Worm (Caenorhabditis elegans) whole organism, young adult: ENCODE results near the gene cdh-1.

ENCODE experiments used
- F33H1.4 ChIP-seq: fragments of 200-800 bp; sonication (Bioruptor generic); IDR thresholded peaks from 2 replicates; pipeline ENCODE4 v1.3.6; 2022; ENCODE audit warnings: missing genetic modification reagents, missing genetic modification characterization, missing compliant biosample characterization
- F52B5.7 ChIP-seq: sonication (generic microtip); optimal IDR thresholded peaks from 2 replicates; lab custom pipeline; 2016; ENCODE audit warnings: mild to moderate bottlenecking, missing genetic modification characterization, missing compliant biosample characterization
- F55B11.4 ChIP-seq: sonication (generic microtip); optimal IDR thresholded peaks from 2 replicates; lab custom pipeline; 2016; ENCODE audit warnings: missing compliant biosample characterization, missing genetic modification characterization, borderline replicate concordance; ENCODE audit not compliant: insufficient read depth
- Y53F4B.3 ChIP-seq: fragments of 200-800 bp; sonication (Bioruptor generic); IDR thresholded peaks from 2 replicates; pipeline ENCODE4 v1.3.6; 2022; ENCODE audit warnings: missing genetic modification reagents, missing genetic modification characterization, missing compliant biosample characterization
- Y56A3A.18 ChIP-seq: fragments of 200-800 bp; sonication (Bioruptor generic); IDR thresholded peaks from 2 replicates; pipeline ENCODE4 v1.3.6; 2022; ENCODE audit warnings: missing genetic modification reagents, missing genetic modification characterization, missing compliant biosample characterization
- Y95B8A.8 ChIP-seq: fragments of 200-800 bp; sonication (Bioruptor generic); IDR thresholded peaks from 2 replicates; pipeline ENCODE4 v1.3.6; 2022; ENCODE audit warnings: missing genetic modification reagents, missing genetic modification characterization, missing compliant biosample characterization
- ZK185.1 ChIP-seq: sonication (generic microtip); optimal IDR thresholded peaks from 2 replicates; lab custom pipeline; 2016; ENCODE audit warnings: mild to moderate bottlenecking, missing genetic modification characterization, missing compliant biosample characterization; ENCODE audit not compliant: poor library complexity, severe bottlenecking
- attf-3 ChIP-seq: fragments of 200-800 bp; sonication (Bioruptor generic); conservative IDR thresholded peaks from 2 replicates; pipeline ENCODE4 v1.3.6; 2022; ENCODE audit warnings: missing genetic modification reagents, missing genetic modification characterization, missing compliant biosample characterization
- attf-5 ChIP-seq: fragments of 200-800 bp; sonication (Bioruptor generic); optimal IDR thresholded peaks from 2 replicates; lab custom pipeline; 2018; ENCODE audit warnings: mild to moderate bottlenecking, missing genetic modification characterization, missing compliant biosample characterization
- attf-6 ChIP-seq: fragments of 200-800 bp; sonication (Bioruptor generic); IDR thresholded peaks from 2 replicates; pipeline ENCODE4 v1.3.6; 2022; ENCODE audit warnings: missing genetic modification reagents, missing genetic modification characterization, missing compliant biosample characterization
- bed-2 ChIP-seq: fragments of 200-800 bp; sonication (Bioruptor generic); IDR thresholded peaks from 2 replicates; pipeline ENCODE4 v1.3.6; 2022; ENCODE audit warnings: missing genetic modification reagents, missing genetic modification characterization, missing compliant biosample characterization
- cebp-1 ChIP-seq, 2 experiments: fragments of 200-800 bp in 1 of 2; sonication (Bioruptor generic) in 1 of 2; sonication (generic microtip) in 1 of 2; IDR thresholded peaks in 1 of 2; optimal IDR thresholded peaks in 1 of 2; 2 replicates each; pipeline versions ENCODE4 v1.3.6 to Lab custom; 2017 to 2022; ENCODE audit warnings: missing compliant biosample characterization in 2 of 2, missing genetic modification characterization in 2 of 2, mild to moderate bottlenecking in 1 of 2, missing genetic modification reagents in 1 of 2, moderate library complexity in 1 of 2
- ceh-40 ChIP-seq: fragments of 200-800 bp; sonication (Bioruptor generic); IDR thresholded peaks from 2 replicates; pipeline ENCODE4 v1.3.6; 2022; ENCODE audit warnings: missing genetic modification characterization, missing compliant biosample characterization
- dox-1 ChIP-seq: fragments of 200-800 bp; sonication (Bioruptor generic); IDR thresholded peaks from 2 replicates; pipeline ENCODE4 v1.3.6; 2022; ENCODE audit warnings: missing genetic modification reagents, missing genetic modification characterization, missing compliant biosample characterization
- dpff-1 ChIP-seq: sonication (generic microtip); optimal IDR thresholded peaks from 2 replicates; lab custom pipeline; 2017; ENCODE audit warnings: mild to moderate bottlenecking, missing genetic modification characterization, missing compliant biosample characterization
- egl-44 ChIP-seq: fragments of 200-800 bp; sonication (Bioruptor generic); IDR thresholded peaks from 2 replicates; pipeline ENCODE4 v1.3.6; 2022; ENCODE audit warnings: missing genetic modification reagents, missing genetic modification characterization, missing compliant biosample characterization
- hlh-12 ChIP-seq: sonication (generic microtip); optimal IDR thresholded peaks from 2 replicates; lab custom pipeline; 2016; ENCODE audit warnings: missing genetic modification characterization, missing compliant biosample characterization
- hmg-1.2 ChIP-seq: fragments of 200-800 bp; sonication (Bioruptor generic); IDR thresholded peaks from 2 replicates; pipeline ENCODE4 v1.3.6; 2022; ENCODE audit warnings: missing genetic modification reagents, missing genetic modification characterization, missing compliant biosample characterization
- hrde-1 ChIP-seq: sonication (generic microtip); optimal IDR thresholded peaks from 2 replicates; lab custom pipeline; 2016; ENCODE audit warnings: missing genetic modification characterization, mild to moderate bottlenecking, missing compliant biosample characterization, moderate library complexity, missing genotype, missing genetic modification reagents, borderline replicate concordance
- lag-1 ChIP-seq: fragments of 200-800 bp; sonication (Bioruptor generic); IDR thresholded peaks from 2 replicates; pipeline ENCODE4 v1.3.6; 2022; ENCODE audit warnings: missing genetic modification reagents, missing genetic modification characterization, missing compliant biosample characterization
- lin-26 ChIP-seq: fragments of 200-800 bp; sonication (Bioruptor generic); IDR thresholded peaks from 2 replicates; pipeline ENCODE4 v1.3.6; 2022; ENCODE audit warnings: missing genetic modification reagents, missing genetic modification characterization, missing compliant biosample characterization
- lin-35 ChIP-seq, 3 experiments: fragments of 150-350 bp in 2 of 3; sonication (generic microtip) in 1 of 3; optimal IDR thresholded peaks; 2 replicates each; lab custom pipeline; 2014 to 2018; ENCODE audit warnings: missing biosample characterization in 3 of 3, missing genetic modification characterization in 3 of 3, missing genetic modification reagents in 3 of 3
- lin-40 ChIP-seq: sonication (generic microtip); optimal IDR thresholded peaks from 2 replicates; lab custom pipeline; 2016; ENCODE audit warnings: missing genetic modification characterization, mild to moderate bottlenecking, missing compliant biosample characterization, missing genotype, missing genetic modification reagents
- lin-54 ChIP-seq: fragments of 200-800 bp; sonication (Bioruptor generic); optimal IDR thresholded peaks from 2 replicates; lab custom pipeline; 2018; ENCODE audit warnings: mild to moderate bottlenecking, missing genetic modification characterization, missing compliant biosample characterization
- mes-4 ChIP-seq: sonication (generic microtip); optimal IDR thresholded peaks from 2 replicates; lab custom pipeline; 2016; ENCODE audit warnings: missing genotype, missing genetic modification characterization, missing compliant biosample characterization
- nfya-1 ChIP-seq: sonication (generic microtip); optimal IDR thresholded peaks from 2 replicates; lab custom pipeline; 2017; ENCODE audit warnings: antibody characterized with exemption, missing compliant biosample characterization, missing genetic modification characterization, borderline replicate concordance; ENCODE audit not compliant: insufficient read depth
- nhr-27 ChIP-seq: fragments of 200-800 bp; sonication (Bioruptor generic); optimal IDR thresholded peaks from 2 replicates; lab custom pipeline; 2018; ENCODE audit warnings: mild to moderate bottlenecking, missing genetic modification characterization, moderate library complexity, missing compliant biosample characterization
- rec-8 ChIP-seq, 2 experiments: sonication (generic microtip); optimal IDR thresholded peaks; 2 replicates each; lab custom pipeline; 2016; ENCODE audit warnings: mild to moderate bottlenecking in 2 of 2, missing genetic modification characterization in 2 of 2, missing genetic modification reagents in 2 of 2, missing genotype in 2 of 2, missing biosample characterization in 1 of 2, missing compliant biosample characterization in 1 of 2, moderate library complexity in 1 of 2
- repo-1 ChIP-seq: sonication (generic microtip); optimal IDR thresholded peaks from 2 replicates; lab custom pipeline; 2017; ENCODE audit warnings: mild to moderate bottlenecking, missing genetic modification characterization, missing compliant biosample characterization
- sdz-38 ChIP-seq: sonication (generic microtip); optimal IDR thresholded peaks from 2 replicates; lab custom pipeline; 2016; ENCODE audit warnings: missing genotype, missing genetic modification characterization, missing compliant biosample characterization
- snpc-1.1 ChIP-seq: sonication (generic microtip); optimal IDR thresholded peaks from 2 replicates; lab custom pipeline; 2017; ENCODE audit warnings: missing genetic modification characterization, mild to moderate bottlenecking, missing compliant biosample characterization, antibody characterized with exemption, moderate library complexity, missing genotype, missing genetic modification reagents; ENCODE audit not compliant: insufficient read depth
- tbp1 ChIP-seq: fragments of 200-800 bp; sonication (Bioruptor generic); optimal IDR thresholded peaks from 2 replicates; lab custom pipeline; 2018; ENCODE audit warnings: mild to moderate bottlenecking, missing genetic modification characterization, missing compliant biosample characterization
- tbx-9 ChIP-seq: sonication (generic microtip); optimal IDR thresholded peaks from 2 replicates; lab custom pipeline; 2016; ENCODE audit warnings: borderline replicate concordance, missing genetic modification characterization, inconsistent platforms, missing compliant biosample characterization
- unc-130 ChIP-seq: sonication (generic microtip); optimal IDR thresholded peaks from 2 replicates; lab custom pipeline; 2016; ENCODE audit warnings: missing genetic modification reagents, missing genetic modification characterization, missing compliant biosample characterization
- xnd-1 ChIP-seq: sonication (generic microtip); optimal IDR thresholded peaks from 2 replicates; lab custom pipeline; 2016; ENCODE audit warnings: missing genotype, missing genetic modification reagents, missing genetic modification characterization, missing compliant biosample characterization
- zfh-2 ChIP-seq: fragments of 200-800 bp; sonication (Bioruptor generic); conservative IDR thresholded peaks from 2 replicates; pipeline ENCODE4 v1.3.6; 2022; ENCODE audit warnings: missing genetic modification reagents, missing genetic modification characterization, missing compliant biosample characterization
- zim-3 ChIP-seq: sonication (generic microtip); optimal IDR thresholded peaks from 2 replicates; lab custom pipeline; 2017; ENCODE audit warnings: mild to moderate bottlenecking, missing genetic modification characterization, moderate library complexity, missing compliant biosample characterization
- ztf-22 ChIP-seq: fragments of 200-800 bp; sonication (Bioruptor generic); optimal IDR thresholded peaks from 2 replicates; lab custom pipeline; 2018; ENCODE audit warnings: mild to moderate bottlenecking, missing genetic modification characterization, moderate library complexity, missing compliant biosample characterization
- ztf-28 ChIP-seq: fragments of 200-800 bp; sonication (Bioruptor generic); IDR thresholded peaks from 2 replicates; pipeline ENCODE4 v1.3.6; 2022; ENCODE audit warnings: missing genetic modification reagents, missing genetic modification characterization, missing compliant biosample characterization
- ztf-6 ChIP-seq: fragments of 200-800 bp; sonication (Bioruptor generic); IDR thresholded peaks from 2 replicates; pipeline ENCODE4 v1.3.6; 2022; ENCODE audit warnings: missing genetic modification reagents, missing genetic modification characterization, missing compliant biosample characterization

cdh-1 gene

ce11 chrIII:2904164-2904563 is 6.5 kb upstream of the cdh-1 start:
- TF ChIP-seq unc-130 (GFP tag; lab: Kevin White, UChicago) (no peak), ZK185.1 (no peak), hmg-1.2 (GFP tag; lab: Robert Waterston, UW) (peak; percentile 85)
- TF ChIP-seq, all 124 proteins: peak for 1

DNA sequence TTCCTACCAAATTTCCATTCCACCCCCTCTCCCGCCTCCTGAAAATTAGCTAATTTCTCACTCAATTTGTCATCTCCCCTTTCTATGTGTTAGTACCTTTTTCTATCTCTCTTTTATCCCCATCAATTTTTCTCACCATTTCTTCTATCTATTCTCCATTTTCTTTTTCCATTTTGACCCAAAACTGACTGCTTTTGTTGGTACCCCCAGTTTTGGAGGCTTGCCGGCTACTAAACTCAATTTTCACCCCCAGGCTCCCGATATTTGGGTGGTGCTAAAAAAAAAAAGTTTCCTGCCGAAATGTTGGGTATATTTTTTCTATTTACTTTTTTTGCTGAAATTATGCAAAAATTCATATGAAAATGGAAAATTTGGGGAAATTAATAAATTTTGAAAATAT is 2.9 kb upstream of the cdh-1 start:
- no peak for TF ChIP-seq tbp1 (GFP tag; lab: Kevin White, UChicago)
- no peak for TF ChIP-seq Y53F4B.3 (GFP tag; lab: Robert Waterston, UW)
- no peak for TF ChIP-seq F55B11.4 (tag; lab: Kevin White, UChicago)
- TF ChIP-seq nhr-27 (tag; lab: Kevin White, UChicago) = no peak
- no peak for TF ChIP-seq ceh-40
- no peak for TF ChIP-seq repo-1 (tag; lab: Kevin White, UChicago)
- no peak for TF ChIP-seq hrde-1 (tag; lab: Kevin White, UChicago)
- TF ChIP-seq F52B5.7 (tag; lab: Kevin White, UChicago) = no peak
- TF ChIP-seq, all 124 proteins: peak for 0

DNA sequence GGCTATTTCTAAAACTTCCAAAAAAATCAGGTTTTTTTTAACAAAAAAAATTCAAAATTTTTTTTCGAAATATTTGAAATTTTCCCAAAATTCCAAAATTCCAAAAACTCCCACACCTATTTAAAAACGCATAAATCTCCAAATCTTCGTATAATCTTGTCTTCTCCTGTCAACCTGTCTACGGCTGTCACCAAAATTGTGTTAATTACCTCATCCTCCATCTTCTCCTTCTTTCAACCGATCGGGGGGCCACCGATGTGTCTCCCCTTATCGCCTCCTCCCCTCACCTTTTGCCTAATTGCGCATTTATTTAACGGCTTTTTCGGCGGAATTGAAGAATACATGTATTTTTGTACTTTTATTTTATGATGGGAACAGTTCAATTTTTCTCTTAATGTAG is 1.8 kb upstream of the cdh-1 start:
- TF ChIP-seq zfh-2 (GFP tag; lab: Robert Waterston, UW) = no peak
- no peak for TF ChIP-seq lag-1
- TF ChIP-seq xnd-1 (tag; lab: Kevin White, UChicago) = no peak

DNA sequence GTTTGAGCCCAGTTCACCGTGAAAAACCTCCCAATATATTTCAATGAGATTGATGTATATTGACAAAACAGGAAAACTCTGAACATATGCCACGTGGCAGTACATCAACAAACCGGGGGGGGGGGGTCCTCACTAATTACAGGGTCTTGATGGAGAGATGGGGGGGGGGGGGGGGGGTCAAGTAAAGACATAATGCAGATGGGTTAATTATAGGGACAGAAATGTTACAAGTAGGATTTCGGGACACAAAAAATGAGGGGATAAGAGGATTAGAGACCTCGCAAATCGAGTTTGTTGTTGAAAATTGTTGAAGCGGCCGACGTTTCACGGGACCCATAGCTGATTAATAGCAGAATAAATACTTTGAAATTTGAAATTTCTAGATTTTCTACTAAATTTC is 2.2 kb downstream of the cdh-1 start:
- TF ChIP-seq hlh-12 = no peak
- no peak for TF ChIP-seq snpc-1.1
- no peak for TF ChIP-seq tbx-9 (tag; lab: Kevin White, UChicago)
- no peak for TF ChIP-seq rec-8 (tag; optimal IDR thresholded peaks at IDR 0.05; lab: Kevin White, UChicago)
- TF ChIP-seq ztf-22 (GFP tag; lab: Kevin White, UChicago) = no peak
- no peak for TF ChIP-seq lin-40 (tag; lab: Kevin White, UChicago)
- TF ChIP-seq cebp-1 (GFP tag; IDR thresholded peaks at IDR 0.05; lab: Robert Waterston, UW) = no peak
- TF ChIP-seq cebp-1 (tag; optimal IDR thresholded peaks at IDR 0.05; lab: Kevin White, UChicago) = no peak
- no peak for TF ChIP-seq sdz-38
- TF ChIP-seq attf-3 (GFP tag; lab: Robert Waterston, UW) = no peak
- TF ChIP-seq ztf-28 = no peak
- no peak for TF ChIP-seq Y95B8A.8 (GFP tag; lab: Robert Waterston, UW)
- no peak for TF ChIP-seq lin-35 (GFP tag; optimal IDR thresholded peaks at IDR 0.05; lab: Kevin White, UChicago)
- TF ChIP-seq mes-4 = no peak
- TF ChIP-seq F55B11.4 (tag; lab: Kevin White, UChicago) = no peak
- TF ChIP-seq hmg-1.2 (GFP tag; lab: Robert Waterston, UW) = no peak
- no peak for TF ChIP-seq unc-130 (GFP tag; lab: Kevin White, UChicago)
- TF ChIP-seq zim-3 (tag; lab: Kevin White, UChicago) = no peak
- TF ChIP-seq dpff-1 = no peak
- TF ChIP-seq, all 124 proteins: peak for 0

DNA sequence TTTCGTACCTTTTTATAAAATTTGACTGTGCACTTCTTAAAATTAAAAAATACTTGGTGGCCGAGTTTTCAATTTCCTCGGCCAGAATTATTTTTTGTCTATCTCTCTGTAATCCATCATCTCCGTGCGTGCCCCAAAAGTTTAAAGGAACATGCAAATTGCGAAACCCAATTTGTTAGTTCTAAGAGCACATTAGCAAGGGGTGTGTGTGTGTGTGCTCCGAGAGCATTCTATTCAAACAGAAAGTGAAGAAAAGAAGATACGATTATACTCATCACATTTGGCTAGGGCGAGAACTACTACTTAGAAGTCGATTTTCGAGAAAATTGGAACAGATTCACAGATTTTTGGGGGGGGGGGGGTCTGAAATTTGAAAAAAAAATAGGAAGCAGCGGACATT is 3.3 kb downstream of the cdh-1 start:
- TF ChIP-seq hrde-1 (tag; lab: Kevin White, UChicago) (no peak), Y56A3A.18 (GFP tag; lab: Robert Waterston, UW) (no peak), ztf-6 (GFP tag; lab: Robert Waterston, UW) (no peak), bed-2 (GFP tag; lab: Robert Waterston, UW) (no peak), Y53F4B.3 (GFP tag; lab: Robert Waterston, UW) (no peak), dox-1 (GFP tag; lab: Robert Waterston, UW) (no peak), lin-54 (no peak), F33H1.4 (GFP tag; lab: Robert Waterston, UW) (no peak), attf-5 (GFP tag; lab: Kevin White, UChicago) (no peak), lin-26 (GFP tag; lab: Robert Waterston, UW) (no peak), rec-8 (tag; optimal IDR thresholded peaks at IDR 0.05; lab: Kevin White, UChicago) (no peak), nfya-1 (tag; lab: Kevin White, UChicago) (no peak), xnd-1 (tag; lab: Kevin White, UChicago) (no peak), ceh-40 (no peak), egl-44 (GFP tag; lab: Robert Waterston, UW) (no peak), attf-6 (GFP tag; lab: Robert Waterston, UW) (no peak)
